Fruit fly (Drosophila melanogaster): ENCODE results near the gene Brms1.

Gene Brms1

DNA sequence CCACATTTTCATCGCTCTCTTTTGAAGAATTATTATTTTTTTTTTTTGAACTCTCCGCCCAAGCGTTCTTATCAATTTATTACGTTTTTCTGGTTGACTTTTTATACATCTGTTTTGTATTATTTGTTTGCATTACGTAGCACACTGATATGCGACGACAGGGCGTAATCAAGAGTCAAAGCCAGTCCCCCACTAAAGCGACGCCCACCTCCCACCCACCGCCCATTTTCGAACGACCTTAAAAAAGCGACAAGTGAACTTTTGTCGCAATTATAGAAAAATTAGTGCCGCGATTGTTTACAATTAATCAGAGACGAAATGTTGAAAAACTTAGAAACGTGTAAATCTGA is 18.6 kb downstream of the Brms1 start:
- TF ChIP-seq CG8478 (optimal IDR thresholded peaks at IDR 0.05) (no peak), CTCF (optimal IDR thresholded peaks at IDR 0.05) (no peak)

DNA sequence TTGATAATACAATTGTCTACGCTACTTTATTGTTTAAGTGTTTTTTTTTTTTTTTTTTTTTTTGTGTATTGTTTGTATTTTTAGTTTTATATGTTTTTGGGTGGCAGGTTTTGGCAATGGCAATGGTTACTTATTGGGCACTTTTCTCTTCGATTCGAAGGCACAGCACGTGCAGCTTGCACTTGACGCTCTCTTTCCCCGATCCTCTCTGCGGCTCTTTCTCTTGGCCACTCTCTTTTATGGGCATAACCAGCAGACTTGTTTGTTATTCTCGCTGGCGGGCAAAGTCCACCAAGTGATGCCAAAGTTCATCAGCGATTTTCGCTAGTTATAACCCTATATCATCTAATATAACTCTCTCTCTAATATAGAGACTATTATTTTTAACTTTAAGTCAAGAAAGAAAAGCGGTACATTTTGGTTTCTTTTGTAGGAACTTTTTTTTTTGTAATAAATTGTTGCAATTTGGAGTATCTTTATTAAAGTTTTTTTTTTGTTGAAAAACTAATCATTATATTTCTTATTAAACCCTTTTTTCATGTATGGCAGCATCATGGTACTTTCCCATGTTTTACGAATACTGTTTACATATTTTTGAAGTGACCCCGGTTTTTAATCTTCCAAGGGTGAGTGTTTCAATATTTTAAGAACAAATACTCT is 19.1 kb downstream of the Brms1 start:
- no peak for TF ChIP-seq CG8478 (optimal IDR thresholded peaks at IDR 0.05)
- TF ChIP-seq CTCF (optimal IDR thresholded peaks at IDR 0.05) = no peak

DNA sequence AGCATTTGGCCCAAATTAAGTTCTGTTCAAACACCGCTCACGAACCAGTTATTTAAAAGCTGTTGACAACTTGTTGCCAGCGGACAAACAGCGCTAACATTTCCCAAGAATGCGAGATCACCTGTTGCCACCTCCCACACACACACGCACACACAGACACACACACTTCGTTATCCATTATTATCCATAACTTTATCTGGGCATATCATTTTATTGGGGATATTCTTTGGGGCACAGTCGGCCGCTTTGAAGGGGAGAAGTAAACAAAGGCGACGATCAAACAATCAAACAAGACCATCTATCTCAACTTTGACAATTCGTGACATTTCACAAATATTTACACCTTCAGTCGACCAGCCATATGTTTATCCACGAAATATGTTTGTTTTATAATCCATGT is 20.3 kb downstream of the Brms1 start:
- TF ChIP-seq CTCF (optimal IDR thresholded peaks at IDR 0.05) (no peak), CG8478 (optimal IDR thresholded peaks at IDR 0.05) (no peak)

DNA sequence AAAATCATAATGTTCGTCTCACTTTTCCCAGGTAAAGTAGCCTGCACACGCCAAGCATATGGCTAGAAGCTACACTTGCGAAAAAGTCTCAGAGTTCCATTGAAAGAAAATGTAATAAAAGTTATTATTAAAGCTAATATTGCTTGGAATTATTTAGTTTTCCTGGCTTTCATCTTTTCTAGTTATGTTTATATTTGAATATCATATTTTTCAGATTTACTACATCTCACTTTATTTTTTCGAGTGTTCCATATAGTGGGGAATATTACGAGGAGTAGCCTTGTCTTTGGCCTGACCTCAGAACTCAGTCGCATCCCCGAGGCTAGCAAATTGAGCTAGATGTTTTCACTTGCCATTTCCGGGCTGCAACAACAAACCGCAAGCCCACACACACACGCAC is 21.9 kb downstream of the Brms1 start:
- TF ChIP-seq CTCF (optimal IDR thresholded peaks at IDR 0.05) = no peak
- TF ChIP-seq CG8478 (optimal IDR thresholded peaks at IDR 0.05) = no peak

DNA sequence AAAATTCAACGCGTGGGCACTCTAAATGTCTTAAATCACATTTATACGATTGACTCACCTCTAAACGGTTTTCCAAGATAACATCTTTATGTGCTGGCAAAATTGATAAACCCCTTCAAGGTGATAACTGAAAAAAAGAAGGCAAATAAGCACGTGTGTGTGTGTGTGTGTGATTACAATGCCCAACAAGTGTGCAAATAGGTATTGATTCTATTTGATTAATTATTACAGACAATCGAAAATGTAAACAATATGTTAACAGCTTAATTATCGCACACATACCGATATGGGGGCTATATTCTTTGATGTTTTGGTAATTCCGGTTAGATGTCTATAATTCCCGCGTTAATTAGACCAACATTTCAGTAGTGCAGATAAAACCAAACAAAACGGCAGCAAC is 22.9 kb downstream of the Brms1 start:
- no peak for TF ChIP-seq CG8478 (optimal IDR thresholded peaks at IDR 0.05)
- TF ChIP-seq CTCF (optimal IDR thresholded peaks at IDR 0.05) = no peak

DNA sequence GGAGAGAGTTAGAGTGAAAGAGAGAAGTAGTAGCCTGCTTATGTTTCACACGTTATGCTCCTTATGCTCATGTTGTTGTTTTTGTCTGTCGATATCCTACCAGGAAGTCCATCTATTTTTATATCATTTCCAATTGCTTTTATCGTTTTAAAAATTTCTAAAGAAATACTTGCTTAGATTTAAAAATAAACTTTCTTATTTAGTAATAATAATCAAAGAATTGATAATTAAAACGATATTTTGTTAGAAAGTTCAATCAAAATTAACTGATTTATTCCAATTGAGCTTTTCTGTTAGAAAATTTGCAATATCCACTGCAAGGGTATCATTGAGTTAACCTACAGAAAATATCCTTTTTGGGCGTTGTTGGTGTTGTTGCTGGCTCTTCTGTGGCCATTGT is 39.6 kb downstream of the Brms1 start:
- no peak for TF ChIP-seq CG8478 (optimal IDR thresholded peaks at IDR 0.05)
- no peak for TF ChIP-seq CTCF (optimal IDR thresholded peaks at IDR 0.05)

DNA sequence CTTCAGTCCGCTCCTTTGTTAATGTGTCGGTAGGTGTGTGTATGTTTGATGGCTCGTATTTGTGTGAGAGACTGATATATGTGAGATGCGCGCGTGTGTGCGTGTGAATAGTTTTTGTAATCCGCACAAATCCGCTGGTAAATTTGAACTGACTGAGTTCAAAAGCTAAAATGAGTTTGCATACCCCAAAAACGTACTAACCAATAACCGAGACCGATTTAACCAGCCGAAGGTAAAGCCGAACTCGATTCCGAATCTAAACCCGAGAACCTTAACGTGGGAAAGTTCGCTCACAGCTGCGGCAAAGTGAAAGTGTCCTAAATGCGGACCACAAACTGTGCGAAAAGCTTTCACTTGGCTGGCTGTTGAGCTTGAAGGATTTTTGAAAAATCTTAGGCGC is 40.8 kb downstream of the Brms1 start:
- TF ChIP-seq CG8478 (optimal IDR thresholded peaks at IDR 0.05) (no peak), CTCF (optimal IDR thresholded peaks at IDR 0.05) (no peak)

Measured in S2 (cell line).